Fruit fly (Drosophila melanogaster) Kc167 (cell line): Measurements from ENCODE around the gene gfzf.

ENCODE experiments used
- h ChIP-seq: fragments of >200 bp; optimal IDR thresholded peaks from 3 replicates; lab custom pipeline; 2018; ENCODE audit warnings: missing external identifiers
- insv ChIP-seq: fragments of >200 bp; optimal IDR thresholded peaks from 3 replicates; lab custom pipeline; 2018; ENCODE audit warnings: missing external identifiers

dm6 chr3R:7139188-7140038, 11.4 kb downstream of the gfzf start:
- TF ChIP-seq insv (lab: Kevin White, UChicago) = no peak
- no peak for TF ChIP-seq h (lab: Kevin White, UChicago)
